Fruit fly (Drosophila melanogaster): Measurements from ENCODE around the gene sav.

Gene sav

dm6 chr3R:23048690-23049118 is 12.4 kb downstream of the sav start (continued):
- TF ChIP-seq CG10654 (GFP tag; optimal IDR thresholded peaks at IDR 0.05) (peak; percentile 41), scrt (GFP tag; optimal IDR thresholded peaks at IDR 0.05) (peak; percentile 55), CG6272 (GFP tag; IDR thresholded peaks at IDR 0.05) (no peak; the same call in 1 of the 2 replicates), Dip2 (GFP tag; IDR thresholded peaks at IDR 0.05) (no peak), ken (GFP tag; IDR thresholded peaks at IDR 0.05) (0 out of 3 replicates have a peak, but pooled peaks have one; percentile 32), jigr1 (GFP tag; IDR thresholded peaks at IDR 0.05) (no peak), Hmx (GFP tag; optimal IDR thresholded peaks at IDR 0.05) (peak; percentile 22), Hsf (GFP tag; optimal IDR thresholded peaks at IDR 0.05) (peak; percentile 37), Hr39 (optimal IDR thresholded peaks at IDR 0.05) (no peak), tx (GFP tag; optimal IDR thresholded peaks at IDR 0.05) (peak; percentile 31), Dad (GFP tag; optimal IDR thresholded peaks at IDR 0.05) (no peak), hkb (optimal IDR thresholded peaks at IDR 0.05) (no peak), hkb (GFP tag; IDR thresholded peaks at IDR 0.05) (peak; percentile 57), Dip3 (GFP tag; optimal IDR thresholded peaks at IDR 0.05) (no peak), Mrtf (GFP tag; IDR thresholded peaks at IDR 0.05) (peak; percentile 53; the same call in 1 of the 3 replicates), CG31224 (GFP tag; IDR thresholded peaks at IDR 0.05) (no peak), prd (optimal IDR thresholded peaks at IDR 0.05) (no peak), prd (GFP tag; IDR thresholded peaks at IDR 0.05) (peak; percentile 75), Sox100B (GFP tag; optimal IDR thresholded peaks at IDR 0.05) (peak; percentile 85), en (GFP tag; optimal IDR thresholded peaks at IDR 0.05) (peak; percentile 31), Sry-δ (GFP tag; optimal IDR thresholded peaks at IDR 0.05) (no peak), pnt (GFP tag; optimal IDR thresholded peaks at IDR 0.05) (peak; percentile 21), Eip74EF (GFP tag; optimal IDR thresholded peaks at IDR 0.05) (peak in 1 of 2 experiments; percentile 83), CG8478 (optimal IDR thresholded peaks at IDR 0.05) (no peak), Stat92E (GFP tag; optimal IDR thresholded peaks at IDR 0.05) (peak in 1 of 3 experiments; percentile 32), MTF-1 (GFP tag; optimal IDR thresholded peaks at IDR 0.05; ENCODE audit: borderline replicate concordance) (no peak), usp (GFP tag; optimal IDR thresholded peaks at IDR 0.05) (no peak), vfl (GFP tag; optimal IDR thresholded peaks at IDR 0.05) (no peak), CG1233 (GFP tag; optimal IDR thresholded peaks at IDR 0.05) (peak; percentile 62), CG5953 (GFP tag; IDR thresholded peaks at IDR 0.05) (peak; percentile 5; the same call in 1 of the 2 replicates), CG31441 (GFP tag; IDR thresholded peaks at IDR 0.05) (peak; percentile 91), MESR4 (GFP tag; optimal IDR thresholded peaks at IDR 0.05) (no peak), CG10321 (GFP tag; IDR thresholded peaks at IDR 0.05) (no peak), cad (GFP tag; optimal IDR thresholded peaks at IDR 0.05) (no peak), CG9727 (GFP tag; optimal IDR thresholded peaks at IDR 0.05) (peak; percentile 67), Oli (tag; optimal IDR thresholded peaks at IDR 0.05) (peak; percentile 85), CG42726 (GFP tag; IDR thresholded peaks at IDR 0.05; ENCODE audit: partially characterized antibody) (no peak), Drgx (GFP tag; IDR thresholded peaks at IDR 0.05) (peak; percentile 87), CG6254 (GFP tag; optimal IDR thresholded peaks at IDR 0.05) (peak; percentile 59), CG2875 (GFP tag; optimal IDR thresholded peaks at IDR 0.05) (peak; percentile 68), Camta (GFP tag; optimal IDR thresholded peaks at IDR 0.05) (peak; percentile 21), CG8388 (GFP tag; optimal IDR thresholded peaks at IDR 0.05) (peak; percentile 84), chif (GFP tag; optimal IDR thresholded peaks at IDR 0.05) (peak; percentile 15 to 49), CG10979 (tag; optimal IDR thresholded peaks at IDR 0.05) (peak; percentile 85), cato (GFP tag; optimal IDR thresholded peaks at IDR 0.05; ENCODE audit: borderline replicate concordance) (peak; percentile 52), zf30C (GFP tag; optimal IDR thresholded peaks at IDR 0.05) (peak; percentile 57), CG3838 (GFP tag; optimal IDR thresholded peaks at IDR 0.05) (no peak), B-H1 (GFP tag; IDR thresholded peaks at IDR 0.05) (no peak; the same call in 2 of the 3 replicates), mirr (GFP tag; optimal IDR thresholded peaks at IDR 0.05) (no peak), CG15269 (tag; optimal IDR thresholded peaks at IDR 0.05) (peak; percentile 85), cwo (GFP tag; optimal IDR thresholded peaks at IDR 0.05) (peak; percentile 56), Ravus (GFP tag; IDR thresholded peaks at IDR 0.05) (no peak; the same call in 1 of the 2 replicates)
